Worm (Caenorhabditis elegans) whole organism, mixed stage, embryonic: Measurements from ENCODE around the gene pqn-70.

Experiments used
- M03D4.4 ChIP-seq: sonication (generic microtip); optimal IDR thresholded peaks from 2 replicates; lab custom pipeline; 2017; ENCODE audit warnings: mild to moderate bottlenecking, missing genetic modification characterization, missing compliant biosample characterization
- ceh-43 ChIP-seq: fragments of 200-800 bp; sonication (Bioruptor generic); optimal IDR thresholded peaks from 2 replicates; lab custom pipeline; 2018; ENCODE audit warnings: mild to moderate bottlenecking, missing genetic modification characterization, moderate library complexity, missing compliant biosample characterization
- elt-1 ChIP-seq: sonication (generic microtip); optimal IDR thresholded peaks from 2 replicates; lab custom pipeline; 2017; ENCODE audit warnings: missing genetic modification characterization, mild to moderate bottlenecking, missing compliant biosample characterization, antibody characterized with exemption, moderate library complexity, borderline replicate concordance; ENCODE audit not compliant: insufficient read depth
- elt-3 ChIP-seq: fragments of 150-350 bp; optimal IDR thresholded peaks from 2 replicates; lab custom pipeline; 2014; ENCODE audit warnings: missing biosample characterization, missing genetic modification characterization
- mab-5 ChIP-seq: fragments of 150-350 bp; optimal IDR thresholded peaks from 2 replicates; lab custom pipeline; 2014; ENCODE audit warnings: missing biosample characterization, missing genetic modification characterization
- nhr-12 ChIP-seq: fragments of 150-350 bp; optimal IDR thresholded peaks from 2 replicates; lab custom pipeline; 2014; ENCODE audit warnings: missing biosample characterization, missing genetic modification characterization
- nhr-237 ChIP-seq: fragments of 150-350 bp; optimal IDR thresholded peaks from 2 replicates; lab custom pipeline; 2014; ENCODE audit warnings: missing biosample characterization, missing genetic modification characterization
- nhr-28 ChIP-seq: fragments of 150-350 bp; optimal IDR thresholded peaks from 2 replicates; lab custom pipeline; 2014; ENCODE audit warnings: missing biosample characterization, missing genetic modification characterization
- pha-4 ChIP-seq: fragments of 150-350 bp; optimal IDR thresholded peaks from 2 replicates; lab custom pipeline; 2018; ENCODE audit warnings: missing biosample characterization, missing genetic modification reagents, missing genetic modification characterization
- snpc-4 ChIP-seq: fragments of 150-350 bp; optimal IDR thresholded peaks from 2 replicates; lab custom pipeline; 2014; ENCODE audit warnings: missing biosample characterization, missing genetic modification characterization
- sptf-1 ChIP-seq: sonication (generic microtip); optimal IDR thresholded peaks from 2 replicates; lab custom pipeline; 2017; ENCODE audit warnings: mild to moderate bottlenecking, missing genetic modification characterization, moderate library complexity, missing compliant biosample characterization
- unc-39 ChIP-seq: fragments of 150-350 bp; optimal IDR thresholded peaks from 2 replicates; lab custom pipeline; 2014; ENCODE audit warnings: missing biosample characterization, missing genetic modification characterization
- ztf-11 ChIP-seq: fragments of 150-350 bp; optimal IDR thresholded peaks from 2 replicates; lab custom pipeline; 2014; ENCODE audit warnings: missing biosample characterization, missing genetic modification characterization

DNA sequence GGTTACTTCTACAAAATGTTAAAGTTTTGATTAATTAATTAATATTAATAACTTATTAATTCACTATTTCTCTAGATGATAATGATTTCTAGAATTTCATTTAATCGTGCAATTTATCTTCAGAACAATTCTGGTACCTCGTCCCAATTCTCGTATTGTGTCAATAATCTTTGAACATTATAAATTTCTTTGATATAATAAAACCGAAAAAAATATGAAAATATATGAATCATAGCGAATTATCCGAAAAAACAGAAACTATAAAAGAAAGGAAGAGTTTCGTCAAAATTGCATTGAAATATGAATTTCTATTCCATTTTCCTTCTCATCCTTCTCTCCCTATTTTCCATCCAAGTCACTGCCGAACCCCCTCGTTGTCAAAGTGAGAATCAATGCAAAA is 22.2 kb upstream of the pqn-70 start, which contains the start of gene T19B10.12:
- TF ChIP-seq M03D4.4 (tag; lab: Kevin White, UChicago) (no peak), nhr-12 (no peak), snpc-4 (tag; lab: Kevin White, UChicago) (no peak), unc-39 (tag; lab: Kevin White, UChicago) (no peak), elt-1 (no peak), pha-4 (tag; lab: Kevin White, UChicago) (no peak), ceh-43 (GFP tag; lab: Kevin White, UChicago) (no peak), elt-3 (tag; lab: Kevin White, UChicago) (no peak), ztf-11 (no peak), nhr-28 (tag; lab: Kevin White, UChicago) (no peak), sptf-1 (tag; lab: Kevin White, UChicago) (no peak), nhr-237 (tag; lab: Kevin White, UChicago) (no peak), mab-5 (tag; lab: Kevin White, UChicago) (no peak)
